Worm (Caenorhabditis elegans) whole organism, midembryonic: Measurements from ENCODE around the gene cest-17.

Experiments used
- T22C8.4 ChIP-seq: fragments of 200-800 bp; sonication (Bioruptor generic); IDR thresholded peaks from 2 replicates; pipeline ENCODE4 v1.3.6; 2022; ENCODE audit warnings: missing genetic modification characterization, missing compliant biosample characterization
- flt-1 ChIP-seq: fragments of 200-800 bp; sonication (Bioruptor generic); IDR thresholded peaks from 2 replicates; pipeline ENCODE4 v1.3.6; 2022; ENCODE audit warnings: missing genetic modification characterization, missing compliant biosample characterization
- ref-1 ChIP-seq: fragments of 200-800 bp; sonication (Bioruptor generic); conservative IDR thresholded peaks from 2 replicates; pipeline ENCODE4 v1.3.6; 2022; ENCODE audit warnings: missing genetic modification reagents, missing genetic modification characterization, missing compliant biosample characterization
- tab-1 ChIP-seq: fragments of 200-800 bp; sonication (Bioruptor generic); IDR thresholded peaks from 2 replicates; pipeline ENCODE4 v1.3.6; 2022; ENCODE audit warnings: missing genetic modification characterization, missing compliant biosample characterization

DNA sequence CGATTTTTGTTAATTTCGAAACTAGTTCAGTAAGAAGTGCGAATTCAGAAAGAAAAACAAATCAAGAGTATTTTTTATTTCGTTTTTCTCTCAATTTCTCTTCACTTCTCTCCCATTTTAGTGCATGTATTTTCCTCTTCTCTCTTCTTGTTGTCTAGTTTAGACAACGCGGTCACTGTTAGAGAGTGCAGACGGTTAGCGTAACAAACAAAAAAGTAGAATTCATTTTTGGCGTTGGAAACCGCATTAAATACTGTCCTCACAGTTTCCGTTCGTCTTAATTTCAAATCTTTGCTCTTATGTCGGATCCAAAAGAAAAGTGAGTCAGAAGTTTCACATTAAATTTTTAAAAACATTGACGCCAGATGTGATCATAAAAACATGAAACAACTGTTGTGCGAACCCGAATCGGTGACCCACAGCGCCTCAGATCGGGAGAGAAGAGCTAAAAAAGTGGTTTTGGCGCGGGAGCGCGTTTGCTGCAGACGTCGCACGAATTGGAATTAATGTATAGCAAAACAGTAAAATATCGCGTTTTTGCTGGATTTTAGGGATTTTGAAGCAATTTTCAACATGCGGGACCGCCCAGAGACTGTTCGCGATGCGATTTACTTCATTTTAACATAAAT is 24.1 kb upstream of the cest-17 start, which contains the start of gene srp-7:
- TF ChIP-seq flt-1 (GFP tag; lab: Robert Waterston, UW), result no peak
- TF ChIP-seq T22C8.4, result no peak
- no peak for TF ChIP-seq ref-1
- no peak for TF ChIP-seq tab-1 (GFP tag; lab: Robert Waterston, UW)
